Worm (Caenorhabditis elegans) whole organism, young adult: ENCODE data around the gene col-10.

Experiments
- B0019.2 ChIP-seq: fragments of 200-800 bp; sonication (Bioruptor generic); conservative IDR thresholded peaks from 2 replicates; pipeline ENCODE4 v1.3.6; 2022; ENCODE audit warnings: missing genetic modification reagents, missing genetic modification characterization, missing compliant biosample characterization
- B0035.1 ChIP-seq: sonication (generic microtip); optimal IDR thresholded peaks from 2 replicates; lab custom pipeline; 2016; ENCODE audit warnings: missing genetic modification characterization, mild to moderate bottlenecking, missing compliant biosample characterization, missing genotype, missing genetic modification reagents
- B0261.1 ChIP-seq: sonication (generic microtip); optimal IDR thresholded peaks from 2 replicates; lab custom pipeline; 2016; ENCODE audit warnings: mild to moderate bottlenecking, missing genetic modification characterization, moderate library complexity, missing compliant biosample characterization
- D2030.7 ChIP-seq: fragments of 200-800 bp; sonication (Bioruptor generic); IDR thresholded peaks from 2 replicates; pipeline ENCODE4 v1.3.6; 2022; ENCODE audit warnings: missing genetic modification reagents, missing genetic modification characterization, missing compliant biosample characterization
- F23B12.7 ChIP-seq: sonication (generic microtip); optimal IDR thresholded peaks from 2 replicates; lab custom pipeline; 2017; ENCODE audit warnings: missing genetic modification characterization, mild to moderate bottlenecking, missing compliant biosample characterization, antibody characterized with exemption, moderate library complexity; ENCODE audit not compliant: insufficient read depth
- F55B11.4 ChIP-seq: sonication (generic microtip); optimal IDR thresholded peaks from 2 replicates; lab custom pipeline; 2016; ENCODE audit warnings: missing compliant biosample characterization, missing genetic modification characterization, borderline replicate concordance; ENCODE audit not compliant: insufficient read depth
- F57A8.1 ChIP-seq: fragments of 200-800 bp; sonication (Bioruptor generic); optimal IDR thresholded peaks from 2 replicates; lab custom pipeline; 2018; ENCODE audit warnings: mild to moderate bottlenecking, missing genetic modification characterization, moderate library complexity, missing compliant biosample characterization
- K11D2.4 ChIP-seq: fragments of 200-800 bp; sonication (Bioruptor generic); IDR thresholded peaks from 2 replicates; pipeline ENCODE4 v1.3.6; 2022; ENCODE audit warnings: missing genetic modification reagents, missing genetic modification characterization, missing compliant biosample characterization
- ama-1 ChIP-seq, 3 experiments: fragments of 150-350 bp in 1 of 3; sonication (generic microtip) in 2 of 3; optimal IDR thresholded peaks; 2 replicates each; lab custom pipeline; 2014 to 2018; ENCODE audit warnings: missing biosample characterization in 2 of 3, missing genetic modification characterization in 2 of 3, missing genetic modification reagents in 2 of 3
- athp-1 ChIP-seq: sonication (generic microtip); optimal IDR thresholded peaks from 2 replicates; lab custom pipeline; 2017; ENCODE audit warnings: mild to moderate bottlenecking, missing genetic modification characterization, missing compliant biosample characterization
- ccch-3 ChIP-seq: fragments of 200-800 bp; sonication (Bioruptor generic); optimal IDR thresholded peaks from 2 replicates; lab custom pipeline; 2018; ENCODE audit warnings: mild to moderate bottlenecking, missing genetic modification characterization, missing compliant biosample characterization
- ceh-79 ChIP-seq: sonication (generic microtip); optimal IDR thresholded peaks from 2 replicates; lab custom pipeline; 2017; ENCODE audit warnings: mild to moderate bottlenecking, missing genetic modification characterization, missing compliant biosample characterization
- chd-7 ChIP-seq: sonication (generic microtip); optimal IDR thresholded peaks from 2 replicates; lab custom pipeline; 2016; ENCODE audit warnings: mild to moderate bottlenecking, missing genetic modification characterization, moderate library complexity, missing compliant biosample characterization
- dox-1 ChIP-seq: fragments of 200-800 bp; sonication (Bioruptor generic); IDR thresholded peaks from 2 replicates; pipeline ENCODE4 v1.3.6; 2022; ENCODE audit warnings: missing genetic modification reagents, missing genetic modification characterization, missing compliant biosample characterization
- egrh-3 ChIP-seq: fragments of 200-800 bp; sonication (Bioruptor generic); IDR thresholded peaks from 2 replicates; pipeline ENCODE4 v1.3.6; 2022; ENCODE audit warnings: missing genetic modification reagents, missing genetic modification characterization, missing compliant biosample characterization
- ekl-4 ChIP-seq: fragments of 200-800 bp; sonication (Bioruptor generic); IDR thresholded peaks from 2 replicates; pipeline ENCODE4 v1.3.6; 2022; ENCODE audit warnings: missing genetic modification reagents, missing genetic modification characterization, missing compliant biosample characterization
- let-526 ChIP-seq: fragments of 200-800 bp; sonication (Bioruptor generic); IDR thresholded peaks from 2 replicates; pipeline ENCODE4 v1.3.6; 2022; ENCODE audit warnings: missing genetic modification reagents, missing genetic modification characterization, missing compliant biosample characterization
- let-607 ChIP-seq, 2 experiments: fragments of 200-800 bp in 1 of 2; sonication (Bioruptor generic) in 1 of 2; sonication (generic microtip) in 1 of 2; optimal IDR thresholded peaks; 2 replicates each; lab custom pipeline; 2016 to 2018; ENCODE audit warnings: mild to moderate bottlenecking in 2 of 2, missing compliant biosample characterization in 2 of 2, missing genetic modification characterization in 2 of 2, moderate library complexity in 2 of 2, missing genotype in 1 of 2
- lin-26 ChIP-seq: fragments of 200-800 bp; sonication (Bioruptor generic); IDR thresholded peaks from 2 replicates; pipeline ENCODE4 v1.3.6; 2022; ENCODE audit warnings: missing genetic modification reagents, missing genetic modification characterization, missing compliant biosample characterization
- lsy-27 ChIP-seq: sonication (generic microtip); optimal IDR thresholded peaks from 2 replicates; lab custom pipeline; 2017; ENCODE audit warnings: missing genetic modification characterization, mild to moderate bottlenecking, missing compliant biosample characterization, antibody characterized with exemption, missing genotype, borderline replicate concordance; ENCODE audit not compliant: insufficient read depth
- madf-8 ChIP-seq: fragments of 200-800 bp; sonication (Bioruptor generic); conservative IDR thresholded peaks from 2 replicates; pipeline ENCODE4 v1.3.6; 2022; ENCODE audit warnings: missing genetic modification reagents, missing genetic modification characterization, missing compliant biosample characterization
- mxl-1 ChIP-seq: sonication (generic microtip); optimal IDR thresholded peaks from 2 replicates; lab custom pipeline; 2016; ENCODE audit warnings: missing genetic modification characterization, missing compliant biosample characterization
- nfya-1 ChIP-seq: sonication (generic microtip); optimal IDR thresholded peaks from 2 replicates; lab custom pipeline; 2017; ENCODE audit warnings: antibody characterized with exemption, missing compliant biosample characterization, missing genetic modification characterization, borderline replicate concordance; ENCODE audit not compliant: insufficient read depth
- nhr-120 ChIP-seq: fragments of 200-800 bp; sonication (Bioruptor generic); IDR thresholded peaks from 2 replicates; pipeline ENCODE4 v1.3.6; 2022; ENCODE audit warnings: missing genetic modification characterization, missing compliant biosample characterization
- nhr-80 ChIP-seq: sonication (generic microtip); optimal IDR thresholded peaks from 2 replicates; lab custom pipeline; 2016; ENCODE audit warnings: missing genetic modification characterization, missing compliant biosample characterization
- pbrm-1 ChIP-seq: fragments of 200-800 bp; sonication (Bioruptor generic); IDR thresholded peaks from 2 replicates; pipeline ENCODE4 v1.3.6; 2022; ENCODE audit warnings: missing genetic modification reagents, missing genetic modification characterization, missing compliant biosample characterization
- rcor-1 ChIP-seq: fragments of 200-800 bp; sonication (Bioruptor generic); IDR thresholded peaks from 2 replicates; pipeline ENCODE4 v1.3.6; 2022; ENCODE audit warnings: missing genetic modification reagents, missing genetic modification characterization, missing compliant biosample characterization
- sdz-38 ChIP-seq: sonication (generic microtip); optimal IDR thresholded peaks from 2 replicates; lab custom pipeline; 2016; ENCODE audit warnings: missing genotype, missing genetic modification characterization, missing compliant biosample characterization
- sea-2 ChIP-seq: fragments of 200-800 bp; sonication (Bioruptor generic); IDR thresholded peaks from 2 replicates; pipeline ENCODE4 v1.3.6; 2022; ENCODE audit warnings: missing genetic modification characterization, missing compliant biosample characterization
- snpc-1.3 ChIP-seq: sonication (generic microtip); optimal IDR thresholded peaks from 2 replicates; lab custom pipeline; 2017; ENCODE audit warnings: missing genetic modification characterization, mild to moderate bottlenecking, missing compliant biosample characterization, antibody characterized with exemption, moderate library complexity, missing genotype, missing genetic modification reagents; ENCODE audit not compliant: insufficient read depth
- somi-1 ChIP-seq: fragments of 200-800 bp; sonication (Bioruptor generic); optimal IDR thresholded peaks from 2 replicates; lab custom pipeline; 2018; ENCODE audit warnings: mild to moderate bottlenecking, missing genetic modification characterization, missing compliant biosample characterization
- sptf-2 ChIP-seq: fragments of 200-800 bp; sonication (Bioruptor generic); optimal IDR thresholded peaks from 2 replicates; lab custom pipeline; 2018; ENCODE audit warnings: mild to moderate bottlenecking, missing genetic modification characterization, missing compliant biosample characterization
- tbx-9 ChIP-seq: sonication (generic microtip); optimal IDR thresholded peaks from 2 replicates; lab custom pipeline; 2016; ENCODE audit warnings: borderline replicate concordance, missing genetic modification characterization, inconsistent platforms, missing compliant biosample characterization
- ztf-22 ChIP-seq: fragments of 200-800 bp; sonication (Bioruptor generic); optimal IDR thresholded peaks from 2 replicates; lab custom pipeline; 2018; ENCODE audit warnings: mild to moderate bottlenecking, missing genetic modification characterization, moderate library complexity, missing compliant biosample characterization
- ztf-26 ChIP-seq: sonication (generic microtip); optimal IDR thresholded peaks from 2 replicates; lab custom pipeline; 2017; ENCODE audit warnings: missing genetic modification characterization, missing compliant biosample characterization
- ztf-28 ChIP-seq: fragments of 200-800 bp; sonication (Bioruptor generic); IDR thresholded peaks from 2 replicates; pipeline ENCODE4 v1.3.6; 2022; ENCODE audit warnings: missing genetic modification reagents, missing genetic modification characterization, missing compliant biosample characterization
- ztf-3 ChIP-seq: fragments of 200-800 bp; sonication (Bioruptor generic); optimal IDR thresholded peaks from 2 replicates; lab custom pipeline; 2018; ENCODE audit warnings: mild to moderate bottlenecking, missing genetic modification characterization, missing compliant biosample characterization

The col-10 gene

ce11 chrV:9127773-9128172 lies 37.3 kb downstream of the col-10 start, which contains the start of gene F21C10.3:
F21C10.3 (plus strand) TSS chrV:9128073.
- TF ChIP-seq ceh-79 (tag; lab: Kevin White, UChicago): no peak
- TF ChIP-seq lsy-27 (tag; lab: Kevin White, UChicago): no peak
- TF ChIP-seq nhr-80 (tag; lab: Kevin White, UChicago): no peak
- no peak for TF ChIP-seq ama-1 (optimal IDR thresholded peaks at IDR 0.05; lab: Kevin White, UChicago)
- no peak for TF ChIP-seq ama-1 (GFP tag; optimal IDR thresholded peaks at IDR 0.05; lab: Kevin White, UChicago)
- TF ChIP-seq ccch-3 (GFP tag; lab: Kevin White, UChicago): no peak
- no peak for TF ChIP-seq chd-7 (tag; lab: Kevin White, UChicago)
- TF ChIP-seq F23B12.7 (tag; lab: Kevin White, UChicago): no peak
- no peak for TF ChIP-seq D2030.7 (GFP tag; lab: Robert Waterston, UW)
- no peak for TF ChIP-seq ztf-28 (GFP tag; lab: Robert Waterston, UW)
- TF ChIP-seq ztf-26: no peak
- TF ChIP-seq snpc-1.3 (tag; lab: Kevin White, UChicago): no peak
- no peak for TF ChIP-seq nhr-120 (GFP tag; lab: Robert Waterston, UW)
- no peak for TF ChIP-seq B0019.2 (GFP tag; lab: Robert Waterston, UW)
- TF ChIP-seq, all 124 proteins: peak for 0

- no peak for TF ChIP-seq madf-8 (GFP tag; lab: Robert Waterston, UW)
- no peak for TF ChIP-seq let-526 (GFP tag; lab: Robert Waterston, UW)
- TF ChIP-seq let-607 (tag; optimal IDR thresholded peaks at IDR 0.05; lab: Kevin White, UChicago): no peak
- TF ChIP-seq lin-26 (GFP tag; lab: Robert Waterston, UW): no peak
- TF ChIP-seq ztf-3 (GFP tag; lab: Kevin White, UChicago): no peak
- TF ChIP-seq rcor-1 (GFP tag; lab: Robert Waterston, UW): no peak
- TF ChIP-seq tbx-9 (tag; lab: Kevin White, UChicago): no peak
- TF ChIP-seq ztf-28 (GFP tag; lab: Robert Waterston, UW): no peak
Measured at ce11 chrV:9126316-9126715, 38.8 kb downstream of the col-10 start, which contains the start of gene F21C10.4. F21C10.4 (plus strand) TSS chrV:9126616.

ce11 chrV:9125345-9125744 lies 39.8 kb downstream of the col-10 start, which contains the start of gene F21C10.5:
F21C10.5 (plus strand) TSS chrV:9125645.
- no peak for TF ChIP-seq K11D2.4
- no peak for TF ChIP-seq nfya-1 (tag; lab: Kevin White, UChicago)
- TF ChIP-seq B0035.1: no peak
- TF ChIP-seq sdz-38 (tag; lab: Kevin White, UChicago): no peak
- TF ChIP-seq sptf-2: no peak
- no peak for TF ChIP-seq sea-2 (GFP tag; lab: Robert Waterston, UW)
- TF ChIP-seq somi-1 (GFP tag; lab: Kevin White, UChicago): no peak
- no peak for TF ChIP-seq let-526 (GFP tag; lab: Robert Waterston, UW)
- no peak for TF ChIP-seq ztf-22 (GFP tag; lab: Kevin White, UChicago)
- TF ChIP-seq F57A8.1: no peak
- no peak for TF ChIP-seq mxl-1 (tag; lab: Kevin White, UChicago)
- no peak for TF ChIP-seq F55B11.4 (tag; lab: Kevin White, UChicago)
- TF ChIP-seq athp-1 (tag; lab: Kevin White, UChicago): no peak
- TF ChIP-seq pbrm-1: no peak
- no peak for TF ChIP-seq B0261.1 (tag; lab: Kevin White, UChicago)
- no peak for TF ChIP-seq dox-1 (GFP tag; lab: Robert Waterston, UW)
- no peak for TF ChIP-seq egrh-3 (GFP tag; lab: Robert Waterston, UW)
- no peak for TF ChIP-seq ekl-4 (GFP tag; lab: Robert Waterston, UW)
